Fruit fly (Drosophila melanogaster): Measurements from ENCODE around the gene CG17896.

The CG17896 gene

dm6 chrX:496326-496725 is 3.0 kb upstream of the CG17896 start, which contains the start of gene svr (continued):
- peak; percentile 30; the same call in 1 of the 2 replicates for TF ChIP-seq CG13287 (GFP tag; IDR thresholded peaks at IDR 0.05; ENCODE audit: partially characterized antibody)
- no peak for TF ChIP-seq CG3726 (GFP tag; IDR thresholded peaks at IDR 0.05)
- peak; percentile 12 for TF ChIP-seq CG2116 (GFP tag; optimal IDR thresholded peaks at IDR 0.05)
- peak; percentile 50 for TF ChIP-seq CTCF (GFP tag; optimal IDR thresholded peaks at IDR 0.05)
- peak; percentile 44 for TF ChIP-seq CG3847 (GFP tag; IDR thresholded peaks at IDR 0.05)
- TF ChIP-seq CG15514 (GFP tag; optimal IDR thresholded peaks at IDR 0.05): peak; percentile 64
- no peak for TF ChIP-seq CG8765 (GFP tag; IDR thresholded peaks at IDR 0.05)
- peak; percentile 45 for TF ChIP-seq Ets97D (GFP tag; optimal IDR thresholded peaks at IDR 0.05)
- TF ChIP-seq chinmo (GFP tag; IDR thresholded peaks at IDR 0.05; ENCODE audit: partially characterized antibody): peak; percentile 80; the same call in 1 of the 4 replicates
- TF ChIP-seq sens (GFP tag): peak; percentile 83
- TF ChIP-seq Adf1 (GFP tag; IDR thresholded peaks at IDR 0.05): peak; percentile 77
- TF ChIP-seq Sin3A (optimal IDR thresholded peaks at IDR 0.05): peak; percentile 23
- no peak for TF ChIP-seq CG2199 (GFP tag; IDR thresholded peaks at IDR 0.05)
- peak; percentile 34 for TF ChIP-seq Sry-δ (GFP tag; optimal IDR thresholded peaks at IDR 0.05)
- TF ChIP-seq CG14710 (tag; optimal IDR thresholded peaks at IDR 0.05): peak; percentile 45
- TF ChIP-seq MTF-1 (GFP tag; optimal IDR thresholded peaks at IDR 0.05; ENCODE audit: borderline replicate concordance): no peak
- no peak for TF ChIP-seq CG8388 (GFP tag; optimal IDR thresholded peaks at IDR 0.05)
- TF ChIP-seq Fer3 (tag; optimal IDR thresholded peaks at IDR 0.05): no peak
- TF ChIP-seq E2f2 (GFP tag; IDR thresholded peaks at IDR 0.05): peak; percentile 95
- TF ChIP-seq stwl (tag; optimal IDR thresholded peaks at IDR 0.05): peak; percentile 18
- peak; percentile 58 for TF ChIP-seq bbx (GFP tag; IDR thresholded peaks at IDR 0.05; ENCODE audit: partially characterized antibody)
- TF ChIP-seq Dref (GFP tag; IDR thresholded peaks at IDR 0.05): peak; percentile 40; the same call in 1 of the 2 replicates
- peak; percentile 55 for TF ChIP-seq Deaf1 (tag; optimal IDR thresholded peaks at IDR 0.05)
- TF ChIP-seq trem (tag; optimal IDR thresholded peaks at IDR 0.05): peak; percentile 45
- peak in 1 of 2 experiments; percentile 56 for TF ChIP-seq crp (GFP tag; optimal IDR thresholded peaks at IDR 0.05)
- peak; percentile 47 for TF ChIP-seq HmgZ (tag; optimal IDR thresholded peaks at IDR 0.05)
- no peak for TF ChIP-seq fd96Cb (tag; optimal IDR thresholded peaks at IDR 0.05)
- peak; percentile 35 for TF ChIP-seq YL-1 (GFP tag; optimal IDR thresholded peaks at IDR 0.05)
- no peak for TF ChIP-seq ap (GFP tag; IDR thresholded peaks at IDR 0.05)
- no peak for TF ChIP-seq CG32767 (GFP tag; IDR thresholded peaks at IDR 0.05)

- TF ChIP-seq CG2712 (tag; optimal IDR thresholded peaks at IDR 0.05): no peak
- TF ChIP-seq Sin3A (optimal IDR thresholded peaks at IDR 0.05): no peak
- TF ChIP-seq CG17912 (GFP tag; optimal IDR thresholded peaks at IDR 0.05): no peak
- no peak for TF ChIP-seq knrl (GFP tag; IDR thresholded peaks at IDR 0.05; ENCODE audit: partially characterized antibody)
- TF ChIP-seq Med (GFP tag): peak; percentile 75
- TF ChIP-seq Dip2 (GFP tag; IDR thresholded peaks at IDR 0.05): no peak
- no peak for TF ChIP-seq gcm2 (GFP tag; optimal IDR thresholded peaks at IDR 0.05)
- no peak for TF ChIP-seq CG8924 (tag; optimal IDR thresholded peaks at IDR 0.05)
- TF ChIP-seq Ptx1 (GFP tag; IDR thresholded peaks at IDR 0.05): peak; percentile 31; the same call in 1 of the 2 replicates
- 0 out of 3 replicates have a peak, but pooled peaks have one; percentile 18 for TF ChIP-seq CG11695 (GFP tag; IDR thresholded peaks at IDR 0.05)
- no peak for TF ChIP-seq Xbp1 (GFP tag; optimal IDR thresholded peaks at IDR 0.05)
- TF ChIP-seq CG31224 (GFP tag; IDR thresholded peaks at IDR 0.05): no peak
- no peak for TF ChIP-seq Vsx1 (GFP tag; optimal IDR thresholded peaks at IDR 0.05)
- no peak for TF ChIP-seq TFAM (GFP tag; optimal IDR thresholded peaks at IDR 0.05)
- TF ChIP-seq CG13424 (tag; optimal IDR thresholded peaks at IDR 0.05): no peak
- no peak for TF ChIP-seq tap (tag; optimal IDR thresholded peaks at IDR 0.05)
- no peak for TF ChIP-seq Poxn (GFP tag; IDR thresholded peaks at IDR 0.05)
- no peak for TF ChIP-seq luna (GFP tag; optimal IDR thresholded peaks at IDR 0.05)
- 0 out of 2 replicates have a peak, but pooled peaks have one; percentile 11 for TF ChIP-seq Ada2b (GFP tag; IDR thresholded peaks at IDR 0.05)
- no peak for TF ChIP-seq CG17568 (GFP tag; optimal IDR thresholded peaks at IDR 0.05)
- peak; percentile 33; the same call in 1 of the 3 replicates for TF ChIP-seq ase (GFP tag; IDR thresholded peaks at IDR 0.05)
- TF ChIP-seq row (GFP tag; IDR thresholded peaks at IDR 0.05): peak; percentile 35; the same call in 2 of the 3 replicates
- TF ChIP-seq Atf3 (GFP tag; optimal IDR thresholded peaks at IDR 0.05): no peak
- no peak for TF ChIP-seq CG12942 (GFP tag; optimal IDR thresholded peaks at IDR 0.05)
Measured at dm6 chrX:494607-495006, 1.3 kb upstream of the CG17896 start, which contains the start of gene CG17778. CG17778 (plus strand) TSS chrX:494614.

Data from whole organism, embryonic.